Fruit fly (Drosophila melanogaster): ENCODE data around the gene santa-maria.
A peak's percentile ranks its signal among the peaks of the same experiment; 100 is the strongest.

The santa-maria gene

DNA sequence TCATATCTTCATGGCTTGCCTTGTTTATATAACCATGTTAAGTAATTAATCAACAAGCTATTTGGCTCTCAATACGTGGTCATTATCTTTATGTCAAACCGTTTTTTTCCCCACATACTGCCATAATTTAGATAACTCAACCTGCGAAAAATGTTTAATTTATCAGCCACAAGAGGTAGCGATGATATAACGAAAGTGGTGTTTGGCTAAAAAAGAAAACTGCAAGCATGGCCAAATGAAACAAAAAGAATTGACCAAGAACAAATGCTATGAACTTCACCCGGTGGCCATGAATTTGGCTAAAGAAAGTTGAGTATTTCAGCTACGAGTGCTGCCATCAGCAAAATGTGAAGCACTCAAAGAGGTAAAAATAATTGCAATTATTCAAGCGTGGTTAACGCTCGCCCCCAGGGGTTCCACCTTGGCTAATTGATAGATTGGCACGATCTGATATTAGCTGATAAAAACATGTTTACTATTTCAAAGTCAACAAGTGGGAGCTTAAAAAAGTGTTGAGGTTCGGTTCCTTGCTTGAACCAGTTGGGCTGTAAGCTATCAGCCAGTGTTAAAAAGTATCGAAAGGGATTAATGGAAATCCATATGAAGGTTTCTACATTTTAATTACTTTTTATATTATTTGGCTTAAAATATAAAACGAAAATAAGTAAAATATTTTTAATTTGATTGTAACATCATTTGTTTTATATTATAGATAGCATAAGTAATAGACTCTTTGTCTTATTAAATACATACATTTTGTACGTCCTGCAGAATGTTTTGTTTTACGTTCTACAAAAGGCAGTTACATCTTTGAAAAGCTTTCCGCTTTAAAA lies 14.3 kb downstream of the santa-maria start (continued):
- TF ChIP-seq bbx (GFP tag; IDR thresholded peaks at IDR 0.05; ENCODE audit: partially characterized antibody) (no peak), CHES-1-like (GFP tag; optimal IDR thresholded peaks at IDR 0.05) (peak; percentile 82), knrl (GFP tag; IDR thresholded peaks at IDR 0.05; ENCODE audit: partially characterized antibody) (no peak), seq (GFP tag; IDR thresholded peaks at IDR 0.05) (peak; percentile 84), amos (GFP tag; IDR thresholded peaks at IDR 0.05; ENCODE audit: partially characterized antibody) (no peak), CoRest (tag; optimal IDR thresholded peaks at IDR 0.05) (peak; percentile 59), psq (GFP tag; optimal IDR thresholded peaks at IDR 0.05) (peak; percentile 57), CG3726 (GFP tag; IDR thresholded peaks at IDR 0.05) (peak; percentile 66; the same call in 1 of the 3 replicates), Taf1 (GFP tag; IDR thresholded peaks at IDR 0.05) (peak; percentile 59; the same call in 1 of the 2 replicates), slbo (GFP tag; IDR thresholded peaks at IDR 0.05) (peak; percentile 82), CG2199 (GFP tag; IDR thresholded peaks at IDR 0.05) (peak; percentile 46; the same call in 2 of the 3 replicates), lilli (GFP tag; optimal IDR thresholded peaks at IDR 0.05) (peak; percentile 48), Chrac-16 (GFP tag; optimal IDR thresholded peaks at IDR 0.05) (no peak), CG6765 (GFP tag; optimal IDR thresholded peaks at IDR 0.05) (peak; percentile 52), Jarid2 (GFP tag; optimal IDR thresholded peaks at IDR 0.05) (peak; percentile 53), GATAe (GFP tag; conservative IDR thresholded peaks at IDR 0.05) (no peak; the same call in 1 of the 2 replicates), ssp (GFP tag; IDR thresholded peaks at IDR 0.05) (no peak), CG2202 (tag; optimal IDR thresholded peaks at IDR 0.05) (no peak), Sox100B (GFP tag; optimal IDR thresholded peaks at IDR 0.05) (peak; percentile 53), CG30403 (GFP tag; optimal IDR thresholded peaks at IDR 0.05) (peak; percentile 38), CG6683 (GFP tag; optimal IDR thresholded peaks at IDR 0.05) (peak; percentile 55), CG8924 (tag; optimal IDR thresholded peaks at IDR 0.05) (peak; percentile 23), PHDP (tag; optimal IDR thresholded peaks at IDR 0.05) (peak; percentile 51), CG30020 (tag; optimal IDR thresholded peaks at IDR 0.05) (no peak), CG3407 (GFP tag; optimal IDR thresholded peaks at IDR 0.05) (peak; percentile 77), nau (GFP tag; optimal IDR thresholded peaks at IDR 0.05) (peak; percentile 80), CG17912 (GFP tag; optimal IDR thresholded peaks at IDR 0.05) (peak; percentile 88), Asciz (GFP tag; optimal IDR thresholded peaks at IDR 0.05) (peak; percentile 79), Hand (GFP tag; optimal IDR thresholded peaks at IDR 0.05) (peak; percentile 9), CG8388 (GFP tag; optimal IDR thresholded peaks at IDR 0.05) (peak; percentile 3), zfh1 (GFP tag; IDR thresholded peaks at IDR 0.05) (peak; percentile 78), danr (GFP tag; IDR thresholded peaks at IDR 0.05) (peak; percentile 69; the same call in 1 of the 2 replicates), CG10209 (GFP tag; optimal IDR thresholded peaks at IDR 0.05) (peak; percentile 84), Hr78 (GFP tag; optimal IDR thresholded peaks at IDR 0.05) (no peak), luna (GFP tag; optimal IDR thresholded peaks at IDR 0.05) (peak; percentile 34), CG13123 (GFP tag; optimal IDR thresholded peaks at IDR 0.05) (peak; percentile 79), Dp (GFP tag; optimal IDR thresholded peaks at IDR 0.05) (peak; percentile 19), CG42726 (GFP tag; IDR thresholded peaks at IDR 0.05; ENCODE audit: partially characterized antibody) (no peak), ftz-f1 (GFP tag; optimal IDR thresholded peaks at IDR 0.05) (peak; percentile 80), gfzf (GFP tag; optimal IDR thresholded peaks at IDR 0.05) (peak; percentile 4), CG6175 (GFP tag; IDR thresholded peaks at IDR 0.05) (no peak; the same call in 2 of the 3 replicates), Drgx (GFP tag; IDR thresholded peaks at IDR 0.05) (no peak; the same call in 1 of the 2 replicates), CG32532 (GFP tag; IDR thresholded peaks at IDR 0.05) (peak; percentile 58; the same call in 1 of the 2 replicates), croc (GFP tag; conservative IDR thresholded peaks at IDR 0.05) (no peak), Elba2 (GFP tag; optimal IDR thresholded peaks at IDR 0.05) (no peak), CG33557 (GFP tag; optimal IDR thresholded peaks at IDR 0.05) (peak; percentile 35), chif (GFP tag; optimal IDR thresholded peaks at IDR 0.05) (peak; percentile 32 to 66)
